Worm (Caenorhabditis elegans) whole organism, L4 larva: ENCODE results near the gene klp-6.
"Not testable (repeated sequence)": the region's sequence is repeated elsewhere in the genome, so short reads cannot be mapped to it uniquely, and the experiment has no call there.

Experiments used
- F37D6.2 ChIP-seq: sonication (generic microtip); optimal IDR thresholded peaks from 2 replicates; lab custom pipeline; 2016; ENCODE audit warnings: mild to moderate bottlenecking, missing genetic modification characterization, missing compliant biosample characterization
- F49E8.2 ChIP-seq: sonication (generic microtip); optimal IDR thresholded peaks from 2 replicates; lab custom pipeline; 2016; ENCODE audit warnings: missing compliant biosample characterization, mild to moderate bottlenecking, missing genetic modification characterization, borderline replicate concordance
- R02D3.7 ChIP-seq: fragments of 150-350 bp; sonication (generic microtip); optimal IDR thresholded peaks from 3 replicates; lab custom pipeline; 2014; ENCODE audit warnings: missing biosample characterization, missing genetic modification characterization
- T20F7.1 ChIP-seq: fragments of 200-800 bp; sonication (Bioruptor generic); optimal IDR thresholded peaks from 2 replicates; lab custom pipeline; 2018; ENCODE audit warnings: mild to moderate bottlenecking, missing genetic modification characterization, missing compliant biosample characterization
- Y105C5A.15 ChIP-seq: fragments of 200-800 bp; sonication (Bioruptor generic); IDR thresholded peaks from 2 replicates; pipeline ENCODE4 v1.3.6; 2022; ENCODE audit warnings: missing genetic modification characterization, missing compliant biosample characterization
- Y75B8A.6 ChIP-seq: fragments of 200-800 bp; sonication (Bioruptor generic); IDR thresholded peaks from 2 replicates; pipeline ENCODE4 v1.3.6; 2022; ENCODE audit warnings: missing genetic modification reagents, missing genetic modification characterization, missing compliant biosample characterization
- ZK546.5 ChIP-seq, 2 experiments: sonication (generic microtip); optimal IDR thresholded peaks; 2 replicates each; lab custom pipeline; 2017; ENCODE audit warnings: missing biosample characterization in 2 of 2, missing genetic modification characterization in 2 of 2
- aha-1 ChIP-seq: fragments of 150-350 bp; peaks from one replicate; lab custom pipeline; 2014; ENCODE audit warnings: missing biosample characterization, missing genetic modification characterization
- duxl-1 ChIP-seq: sonication (generic microtip); optimal IDR thresholded peaks from 2 replicates; lab custom pipeline; 2016; ENCODE audit warnings: mild to moderate bottlenecking, missing genetic modification characterization, moderate library complexity, missing compliant biosample characterization; ENCODE audit not compliant: poor library complexity
- dve-1 ChIP-seq: sonication (generic microtip); optimal IDR thresholded peaks from 2 replicates; lab custom pipeline; 2017; ENCODE audit warnings: antibody characterized with exemption, mild to moderate bottlenecking, missing genetic modification characterization, missing compliant biosample characterization; ENCODE audit not compliant: insufficient read depth
- fos-1 ChIP-seq: fragments of 150-350 bp; optimal IDR thresholded peaks from 2 replicates; lab custom pipeline; 2014; ENCODE audit warnings: missing biosample characterization, missing genetic modification characterization
- gei-8 ChIP-seq: fragments of 200-800 bp; sonication (Bioruptor generic); optimal IDR thresholded peaks from 2 replicates; lab custom pipeline; 2018; ENCODE audit warnings: mild to moderate bottlenecking, missing genetic modification characterization, missing compliant biosample characterization
- hlh-11 ChIP-seq: fragments of 200-800 bp; sonication (Bioruptor generic); optimal IDR thresholded peaks from 2 replicates; lab custom pipeline; 2018; ENCODE audit warnings: mild to moderate bottlenecking, missing genetic modification characterization, missing compliant biosample characterization
- jun-1 ChIP-seq: fragments of 150-350 bp; optimal IDR thresholded peaks from 2 replicates; lab custom pipeline; 2014; ENCODE audit warnings: missing biosample characterization, missing genetic modification reagents, missing genetic modification characterization
- lim-7 ChIP-seq: fragments of 200-800 bp; sonication (Bioruptor generic); IDR thresholded peaks from 2 replicates; pipeline ENCODE4 v1.3.6; 2022; ENCODE audit warnings: missing genetic modification characterization, missing compliant biosample characterization
- lin-39 ChIP-seq: fragments of 150-350 bp; optimal IDR thresholded peaks from 2 replicates; lab custom pipeline; 2014; ENCODE audit warnings: missing biosample characterization, missing genetic modification reagents, missing genetic modification characterization
- mxl-2 ChIP-seq: fragments of 200-800 bp; sonication (Bioruptor generic); conservative IDR thresholded peaks from 2 replicates; pipeline ENCODE4 v1.3.6; 2022; ENCODE audit warnings: missing genetic modification reagents, missing genetic modification characterization, missing compliant biosample characterization
- nhr-10 ChIP-seq: fragments of 150-350 bp; optimal IDR thresholded peaks from 2 replicates; lab custom pipeline; 2014; ENCODE audit warnings: missing biosample characterization, missing genetic modification characterization
- nhr-102 ChIP-seq: sonication (generic microtip); optimal IDR thresholded peaks from 2 replicates; lab custom pipeline; 2016; ENCODE audit warnings: mild to moderate bottlenecking, missing genetic modification characterization, moderate library complexity, missing compliant biosample characterization
- nhr-237 ChIP-seq: sonication (generic microtip); optimal IDR thresholded peaks from 2 replicates; lab custom pipeline; 2017; ENCODE audit warnings: missing biosample characterization, missing genetic modification characterization
- nhr-28 ChIP-seq: fragments of 150-350 bp; optimal IDR thresholded peaks from 2 replicates; lab custom pipeline; 2014; ENCODE audit warnings: missing biosample characterization, missing genetic modification characterization
- pqm-1 ChIP-seq: sonication (generic microtip); optimal IDR thresholded peaks from 2 replicates; lab custom pipeline; 2017; ENCODE audit warnings: missing biosample characterization, missing genetic modification characterization
- skn-1 ChIP-seq: fragments of 150-350 bp; optimal IDR thresholded peaks from 2 replicates; lab custom pipeline; 2014; ENCODE audit warnings: missing biosample characterization, missing genetic modification characterization
- snpc-4 ChIP-seq: fragments of 150-350 bp; optimal IDR thresholded peaks from 2 replicates; lab custom pipeline; 2014; ENCODE audit warnings: missing biosample characterization, missing genetic modification characterization
- tra-1 ChIP-seq: fragments of 200-800 bp; sonication (Bioruptor generic); IDR thresholded peaks from 2 replicates; pipeline ENCODE4 v1.3.6; 2022; ENCODE audit warnings: missing genetic modification reagents, missing genetic modification characterization, missing compliant biosample characterization
- unc-130 ChIP-seq: sonication (generic microtip); optimal IDR thresholded peaks from 2 replicates; lab custom pipeline; 2016; ENCODE audit warnings: missing genetic modification reagents, missing genetic modification characterization, missing compliant biosample characterization
- unc-62 ChIP-seq, 3 experiments: fragments of 150-350 bp in 1 of 3; sonication (generic microtip); optimal IDR thresholded peaks in 2 of 3; peaks in 1 of 3; 1 replicate in 1 of 3; 2 replicates in 2 of 3; lab custom pipeline; 2014 to 2017; ENCODE audit warnings: missing biosample characterization in 3 of 3, missing genetic modification characterization in 3 of 3, missing genetic modification reagents in 3 of 3, missing genotype in 1 of 3
- vab-7 ChIP-seq: fragments of 200-800 bp; sonication (Bioruptor generic); IDR thresholded peaks from 2 replicates; pipeline ENCODE4 v1.3.6; 2022; ENCODE audit warnings: missing genetic modification reagents, missing genetic modification characterization, missing compliant biosample characterization
- zag-1 ChIP-seq: fragments of 150-350 bp; optimal IDR thresholded peaks from 2 replicates; lab custom pipeline; 2014; ENCODE audit warnings: missing biosample characterization, missing genetic modification characterization
- ztf-11 ChIP-seq: fragments of 150-350 bp; optimal IDR thresholded peaks from 2 replicates; lab custom pipeline; 2014; ENCODE audit warnings: missing biosample characterization, missing genetic modification characterization

Gene klp-6

DNA sequence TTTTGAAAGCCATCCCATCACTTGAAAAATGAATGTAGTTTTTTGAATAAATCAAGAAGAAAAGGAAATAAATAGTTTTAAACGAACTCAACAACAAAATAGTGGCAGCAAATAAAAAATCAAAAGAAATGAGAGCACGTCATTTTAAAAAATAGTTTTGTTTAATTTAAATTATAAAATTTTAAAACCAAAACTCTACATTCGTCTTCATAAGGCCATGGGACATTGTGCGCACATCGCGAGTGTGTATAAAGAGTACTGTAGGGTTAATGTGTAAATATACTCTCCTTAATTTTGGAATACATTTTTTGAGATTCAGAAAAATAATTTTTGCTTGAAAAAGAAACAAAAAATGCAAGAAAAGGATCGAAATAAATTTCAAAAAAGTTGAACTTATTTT is 21.2 kb downstream of the klp-6 start, which contains the start of gene C45G9.15:
C45G9.15 (minus strand) TSS at position 101 of the 400 bp plus-strand sequence.
- TF ChIP-seq fos-1 (tag; lab: Kevin White, UChicago): no peak
- TF ChIP-seq nhr-102 (tag; lab: Kevin White, UChicago): no peak
- TF ChIP-seq dve-1 (tag; lab: Kevin White, UChicago): no peak
- TF ChIP-seq vab-7 (GFP tag; lab: Robert Waterston, UW): no peak
- no peak for TF ChIP-seq snpc-4 (tag; lab: Kevin White, UChicago)
- TF ChIP-seq ZK546.5 (tag; optimal IDR thresholded peaks at IDR 0.05; lab: Kevin White, UChicago): no peak
- TF ChIP-seq hlh-11: no peak
- TF ChIP-seq R02D3.7 (tag; lab: Kevin White, UChicago): no peak
- no peak for TF ChIP-seq lim-7 (GFP tag; lab: Robert Waterston, UW)

DNA sequence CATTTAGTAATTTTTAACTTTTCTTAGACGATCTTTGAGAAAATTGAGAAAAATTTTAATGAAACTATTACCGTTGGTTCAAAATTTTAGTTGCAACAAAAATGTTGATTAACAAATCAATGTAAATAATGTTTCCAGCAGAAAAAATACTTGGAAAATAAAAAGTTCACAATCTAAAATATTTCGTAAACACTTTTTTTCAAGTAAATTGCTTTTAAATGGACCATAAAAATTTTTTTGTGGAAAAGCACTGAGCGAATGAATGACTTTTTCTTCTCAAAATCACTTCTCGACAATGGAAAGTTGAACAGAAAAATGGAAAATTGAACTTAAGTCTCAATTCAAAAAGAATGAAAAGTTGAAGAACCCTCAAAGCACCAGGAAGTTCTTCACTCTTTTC is 22.8 kb downstream of the klp-6 start, which contains the start of gene C45G9.8:
C45G9.8 (minus strand) TSS at position 101 of the 400 bp plus-strand sequence.
- TF ChIP-seq nhr-10 (tag; lab: Kevin White, UChicago): no peak
- no peak for TF ChIP-seq nhr-102 (tag; lab: Kevin White, UChicago)
- TF ChIP-seq tra-1 (GFP tag; lab: Robert Waterston, UW): no peak
- TF ChIP-seq mxl-2 (GFP tag; lab: Robert Waterston, UW): no peak
- TF ChIP-seq unc-130 (GFP tag; lab: Kevin White, UChicago): no peak
- no peak for TF ChIP-seq T20F7.1
- TF ChIP-seq duxl-1 (tag; lab: Kevin White, UChicago): no peak
- no peak for TF ChIP-seq zag-1 (tag; lab: Kevin White, UChicago)
- no peak for TF ChIP-seq Y75B8A.6 (GFP tag; lab: Robert Waterston, UW)
- TF ChIP-seq lin-39 (tag; lab: Kevin White, UChicago): no peak
- TF ChIP-seq gei-8 (GFP tag; lab: Kevin White, UChicago): no peak
- TF ChIP-seq unc-62 (GFP tag; optimal IDR thresholded peaks at IDR 0.05 in 1 of 2; lab: Kevin White, UChicago): no peak
- no peak for TF ChIP-seq unc-62 (tag; optimal IDR thresholded peaks at IDR 0.05; lab: Kevin White, UChicago)
- TF ChIP-seq jun-1 (tag; lab: Kevin White, UChicago): no peak
- TF ChIP-seq nhr-28 (tag; lab: Kevin White, UChicago): no peak
- TF ChIP-seq nhr-237 (tag; lab: Kevin White, UChicago): no peak
- TF ChIP-seq Y105C5A.15 (GFP tag; lab: Robert Waterston, UW): no peak
- TF ChIP-seq F37D6.2 (tag; lab: Kevin White, UChicago): no peak

ce11 chrIII:5055709-5056108 is 25.0 kb downstream of the klp-6 start, which contains the start of gene C45G9.9:
C45G9.9 (minus strand) TSS chrIII:5055809.
- TF ChIP-seq mxl-2 (GFP tag; lab: Robert Waterston, UW); F49E8.2; pqm-1 (tag; lab: Kevin White, UChicago): not testable (repeated sequence)

DNA sequence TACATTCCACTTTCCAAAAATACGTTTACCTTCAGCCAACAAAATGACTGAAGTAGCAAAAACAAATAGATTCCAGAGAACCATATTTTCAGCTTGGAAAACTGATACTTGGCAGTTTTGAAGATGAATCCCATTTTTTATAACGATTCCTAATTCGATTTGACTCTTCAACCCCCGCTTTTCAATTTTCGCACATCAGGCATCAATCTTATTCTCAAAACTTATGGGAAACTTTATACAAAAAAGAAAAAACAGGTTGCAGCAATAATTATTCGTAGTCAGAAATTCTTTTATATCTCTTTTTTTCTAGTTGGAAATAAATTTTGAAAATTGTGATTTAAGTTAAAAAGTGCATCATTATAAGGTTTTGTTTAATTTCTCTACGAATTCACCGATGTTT is 31.1 kb downstream of the klp-6 start, which contains the start of gene C45G9.10:
C45G9.10 (minus strand) TSS at position 101 of the 400 bp plus-strand sequence.
- peak; percentile 64 for TF ChIP-seq aha-1 (tag; lab: Kevin White, UChicago)
- no peak for TF ChIP-seq ztf-11 (tag; lab: Kevin White, UChicago)

ce11 chrIII:5062406-5062805 is 31.7 kb downstream of the klp-6 start, which contains the start of gene C45G9.4:
C45G9.4 (plus strand) TSS chrIII:5062706.
- not testable (repeated sequence) for TF ChIP-seq lin-39 (tag; lab: Kevin White, UChicago); unc-62 (GFP tag; optimal IDR thresholded peaks at IDR 0.05 in 1 of 2; lab: Kevin White, UChicago); unc-62 (tag; optimal IDR thresholded peaks at IDR 0.05; lab: Kevin White, UChicago); skn-1 (tag; lab: Kevin White, UChicago)
